Worm (Caenorhabditis elegans): ENCODE measurements around the gene tofu-2.

tofu-2 gene

DNA sequence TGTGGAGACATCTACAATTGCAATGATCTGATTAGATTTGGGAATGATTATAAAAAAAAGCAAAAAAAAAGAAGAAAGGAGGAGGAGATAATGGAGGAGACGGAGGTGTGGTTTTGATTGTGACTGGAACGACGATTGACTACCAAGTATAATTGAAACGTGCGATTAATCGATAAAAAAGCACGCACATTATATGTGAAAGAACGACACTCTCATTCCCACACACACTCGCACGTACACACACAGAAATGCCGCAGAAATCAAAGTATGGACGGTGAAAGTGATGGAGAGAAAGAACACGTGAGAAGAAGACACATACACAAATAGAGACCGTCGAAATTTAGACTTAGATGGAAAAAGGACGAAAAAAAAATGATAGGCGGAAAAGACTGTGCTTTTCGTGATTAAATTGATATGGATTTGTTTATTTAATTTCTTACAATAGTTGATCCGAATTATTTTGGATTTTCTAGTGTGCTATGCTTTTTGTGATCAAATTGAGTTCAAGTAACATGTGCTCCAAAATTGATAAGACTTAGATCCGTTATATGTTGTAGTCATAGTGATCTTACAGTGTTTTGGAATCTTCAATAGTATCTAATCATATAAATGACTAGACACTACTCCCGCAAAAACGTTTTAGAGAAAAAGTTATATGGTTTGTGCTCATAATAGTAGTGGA, 42.8 kb upstream of the tofu-2 start, which contains the start of gene nhr-135 (continued):
- TF ChIP-seq nhr-19 (GFP tag; conservative IDR thresholded peaks at IDR 0.05) (peak; percentile 25), lsy-2 (tag; optimal IDR thresholded peaks at IDR 0.05) (peak in 1 of 2 experiments; percentile 50), nhr-90 (tag; optimal IDR thresholded peaks at IDR 0.05; ENCODE audit: poor library complexity) (peak; percentile 60), elt-2 (tag; optimal IDR thresholded peaks at IDR 0.05) (peak; percentile 81)

DNA sequence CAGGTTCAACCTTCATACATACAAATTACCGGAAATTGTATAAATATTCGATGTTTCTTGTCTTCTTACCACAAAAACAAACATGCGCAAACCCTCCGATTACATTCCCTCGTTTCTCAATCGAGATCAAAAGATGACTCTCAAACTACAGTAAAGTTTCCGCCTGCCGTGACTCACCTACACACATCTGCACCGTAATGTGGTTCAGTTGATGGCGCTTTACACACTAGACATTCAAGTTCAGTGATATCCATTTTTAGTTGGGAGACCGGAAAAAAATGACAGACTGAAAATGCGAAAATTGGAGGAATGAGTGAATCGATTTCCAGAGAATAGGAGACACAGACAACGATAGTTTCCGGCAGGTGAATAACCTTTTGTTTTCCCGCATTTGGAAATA, 40.2 kb upstream of the tofu-2 start, which contains the start of gene nhr-286:
nhr-286 (minus strand) TSS at position 324 of the 400 bp plus-strand sequence.
- TF ChIP-seq ama-1 (optimal IDR thresholded peaks at IDR 0.05) (peak; percentile 39), sptf-1 (tag; optimal IDR thresholded peaks at IDR 0.05) (no peak), C04F5.9 (tag; optimal IDR thresholded peaks at IDR 0.05) (no peak), Y116A8C.19 (tag; optimal IDR thresholded peaks at IDR 0.05; ENCODE audit: borderline replicate concordance) (no peak), lin-13 (GFP tag; optimal IDR thresholded peaks at IDR 0.05) (no peak), pag-3 (tag; optimal IDR thresholded peaks at IDR 0.05; ENCODE audit: borderline replicate concordance, insufficient read depth) (no peak), zip-4 (GFP tag; optimal IDR thresholded peaks at IDR 0.05) (no peak), nhr-19 (GFP tag; conservative IDR thresholded peaks at IDR 0.05) (no peak), mef-2 (tag; optimal IDR thresholded peaks at IDR 0.05) (no peak), skn-1 (tag; optimal IDR thresholded peaks at IDR 0.05) (no peak), nhr-20 (tag; optimal IDR thresholded peaks at IDR 0.05) (peak; percentile 51), xbp-1 (tag; optimal IDR thresholded peaks at IDR 0.05) (no peak), F16B12.6 (tag; optimal IDR thresholded peaks at IDR 0.05) (no peak), ztf-4 (tag; optimal IDR thresholded peaks at IDR 0.05) (no peak), nhr-85 (tag) (peak; percentile 50)

DNA sequence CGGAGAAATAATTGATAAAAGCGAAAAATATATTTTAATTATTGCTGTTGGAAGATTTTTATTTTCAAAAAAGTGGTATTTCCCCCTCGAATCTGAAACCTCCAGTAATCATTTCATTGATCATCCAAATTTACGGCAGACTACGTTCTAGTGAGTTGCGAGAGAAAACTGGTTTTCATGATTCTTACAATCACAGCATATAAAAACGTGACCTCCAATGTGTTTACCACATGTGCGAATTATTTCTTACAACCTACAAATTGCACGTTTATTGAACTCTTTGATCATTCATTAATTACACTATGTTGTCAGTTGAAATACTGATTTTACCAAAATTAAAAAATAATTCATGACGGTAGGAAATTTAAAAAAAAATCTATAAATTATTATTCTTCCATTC, 38.2 kb upstream of the tofu-2 start:
- TF ChIP-seq tbx-2 (tag; optimal IDR thresholded peaks at IDR 0.05) (peak; percentile 67), nhr-20 (tag; optimal IDR thresholded peaks at IDR 0.05) (peak; percentile 100), nhr-19 (GFP tag; conservative IDR thresholded peaks at IDR 0.05) (peak; percentile 71), dsc-1 (tag; optimal IDR thresholded peaks at IDR 0.05) (no peak), isw-1 (GFP tag; IDR thresholded peaks at IDR 0.05) (no peak), lsy-2 (tag; optimal IDR thresholded peaks at IDR 0.05) (peak; percentile 36 to 53), efl-3 (GFP tag; optimal IDR thresholded peaks at IDR 0.05) (no peak), egl-13 (tag; optimal IDR thresholded peaks at IDR 0.05) (no peak), nhr-85 (tag) (peak; percentile 97), blmp-1 (tag; optimal IDR thresholded peaks at IDR 0.05) (peak; percentile 70), ets-5 (GFP tag; IDR thresholded peaks at IDR 0.05) (no peak), fos-1 (tag; optimal IDR thresholded peaks at IDR 0.05) (no peak), efl-1 (optimal IDR thresholded peaks at IDR 0.05) (peak in 1 of 2 experiments; percentile 40), efl-1 (GFP tag; optimal IDR thresholded peaks at IDR 0.05 in 1 of 2) (peak; percentile 10 to 94), nhr-90 (tag; optimal IDR thresholded peaks at IDR 0.05; ENCODE audit: poor library complexity) (peak; percentile 65), nhr-71 (tag; optimal IDR thresholded peaks at IDR 0.05) (peak; percentile 77), elt-2 (tag; optimal IDR thresholded peaks at IDR 0.05) (no peak), elt-3 (tag; optimal IDR thresholded peaks at IDR 0.05) (peak in 3 of 6 experiments; percentile 64 to 94 (median 75)), lin-35 (GFP tag; optimal IDR thresholded peaks at IDR 0.05) (peak in 1 of 2 experiments; percentile 81), vab-15 (tag; optimal IDR thresholded peaks at IDR 0.05) (peak; percentile 61), sptf-1 (tag; optimal IDR thresholded peaks at IDR 0.05) (no peak), irx-1 (tag; optimal IDR thresholded peaks at IDR 0.05) (peak; percentile 5), nhr-76 (tag; optimal IDR thresholded peaks at IDR 0.05) (no peak), lin-14 (GFP tag; optimal IDR thresholded peaks at IDR 0.05) (peak; percentile 80), lir-3 (tag; optimal IDR thresholded peaks at IDR 0.05; ENCODE audit: poor library complexity) (peak; percentile 44), jun-1 (tag; optimal IDR thresholded peaks at IDR 0.05) (no peak), mdl-1 (tag; optimal IDR thresholded peaks at IDR 0.05) (peak in 1 of 2 experiments; percentile 72), C04F5.9 (tag; optimal IDR thresholded peaks at IDR 0.05) (no peak), nhr-47 (tag; optimal IDR thresholded peaks at IDR 0.05) (peak; percentile 27), tlp-1 (tag; optimal IDR thresholded peaks at IDR 0.05) (no peak), ceh-63 (GFP tag; optimal IDR thresholded peaks at IDR 0.05) (no peak), fkh-8 (tag; optimal IDR thresholded peaks at IDR 0.05) (no peak), lin-15B (tag; optimal IDR thresholded peaks at IDR 0.05) (no peak), dpl-1 (GFP tag; optimal IDR thresholded peaks at IDR 0.05) (peak in 1 of 3 experiments; percentile 24), snu-23 (GFP tag; optimal IDR thresholded peaks at IDR 0.05) (peak; percentile 73), grh-1 (GFP tag; IDR thresholded peaks at IDR 0.05) (peak; percentile 91), ces-1 (GFP tag; optimal IDR thresholded peaks at IDR 0.05) (no peak)

Data from whole organism, L1 larva.